Worm (Caenorhabditis elegans) whole organism, midembryonic: ENCODE data around the gene ZK355.3.

Experiments used
- T22C8.4 ChIP-seq: fragments of 200-800 bp; sonication (Bioruptor generic); IDR thresholded peaks from 2 replicates; pipeline ENCODE4 v1.3.6; 2022; ENCODE audit warnings: missing genetic modification characterization, missing compliant biosample characterization
- flt-1 ChIP-seq: fragments of 200-800 bp; sonication (Bioruptor generic); IDR thresholded peaks from 2 replicates; pipeline ENCODE4 v1.3.6; 2022; ENCODE audit warnings: missing genetic modification characterization, missing compliant biosample characterization
- klf-2 ChIP-seq: fragments of 200-800 bp; sonication (Bioruptor generic); conservative IDR thresholded peaks from 2 replicates; pipeline ENCODE4 v1.3.6; 2022; ENCODE audit warnings: missing genetic modification reagents, missing genetic modification characterization, missing compliant biosample characterization
- tab-1 ChIP-seq: fragments of 200-800 bp; sonication (Bioruptor generic); IDR thresholded peaks from 2 replicates; pipeline ENCODE4 v1.3.6; 2022; ENCODE audit warnings: missing genetic modification characterization, missing compliant biosample characterization

ce11 chrII:2955656-2956115 is 28.3 kb upstream of the ZK355.3 start, which contains the start of gene irld-48:
- TF ChIP-seq klf-2 (GFP tag; lab: Robert Waterston, UW) (no peak), tab-1 (GFP tag; lab: Robert Waterston, UW) (no peak), flt-1 (GFP tag; lab: Robert Waterston, UW) (no peak), T22C8.4 (GFP tag; lab: Robert Waterston, UW) (no peak)
